Worm (Caenorhabditis elegans): ENCODE measurements around the gene C03H5.3.

ce11 chrII:378351-378750 lies 7.5 kb upstream of the C03H5.3 start, which contains the start of gene C03H5.9:
- TF ChIP-seq lsy-2 (tag; optimal IDR thresholded peaks at IDR 0.05) (no peak), lin-11 (tag; optimal IDR thresholded peaks at IDR 0.05) (no peak), fos-1 (tag; optimal IDR thresholded peaks at IDR 0.05) (no peak), ceh-82 (tag; optimal IDR thresholded peaks at IDR 0.05) (no peak), ceh-16 (tag; optimal IDR thresholded peaks at IDR 0.05) (no peak), nhr-6 (tag; optimal IDR thresholded peaks at IDR 0.05) (no peak)
